Worm (Caenorhabditis elegans): Measurements from ENCODE around the gene nsph-4.2.
"Not testable (repeated sequence)": the region's sequence is repeated elsewhere in the genome, so short reads cannot be mapped to it uniquely, and the experiment has no call there.

nsph-4.2 gene

ce11 chrIV:5256731-5257130 lies 38.1 kb downstream of the nsph-4.2 start, which contains the start of gene F36H12.9:
Gene F36H12.9, plus strand, starts transcription at chrIV:5257031.
- TF ChIP-seq R02D3.7 (tag; optimal IDR thresholded peaks at IDR 0.05); mbf-1 (tag; optimal IDR thresholded peaks at IDR 0.05); sma-9 (GFP tag; optimal IDR thresholded peaks at IDR 0.05); sma-9 (tag; optimal IDR thresholded peaks at IDR 0.05): not testable (repeated sequence)

DNA sequence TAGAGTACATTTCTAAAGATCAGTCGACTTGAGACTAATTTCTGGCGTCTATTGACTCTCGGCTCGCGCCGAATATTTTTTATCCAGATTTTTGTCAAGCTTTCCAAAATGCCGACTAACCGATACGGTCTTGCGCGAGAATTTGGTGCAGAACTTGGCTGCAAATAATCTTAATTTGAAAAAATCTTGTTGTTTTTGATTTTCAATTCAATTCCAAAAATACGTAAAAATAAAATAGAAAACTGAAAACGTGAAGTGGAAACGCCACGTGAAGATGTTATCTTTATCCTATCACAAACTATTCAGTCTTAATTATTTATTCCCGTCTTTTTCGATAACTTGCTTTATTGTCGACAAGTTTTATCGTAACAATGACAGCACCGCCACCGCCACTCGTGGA lies 39.8 kb downstream of the nsph-4.2 start, which contains the start of gene ttbk-2.1:
Gene ttbk-2.1 (plus strand): TSS at position 301 of the 400 bp plus-strand sequence.
- not testable (repeated sequence) for TF ChIP-seq snpc-4 (tag; optimal IDR thresholded peaks at IDR 0.05); R02D3.7 (tag; optimal IDR thresholded peaks at IDR 0.05); lin-13 (GFP tag; optimal IDR thresholded peaks at IDR 0.05)

ce11 chrIV:5260289-5260688 lies 41.7 kb downstream of the nsph-4.2 start, which contains the start of gene msp-19:
Gene msp-19, plus strand, starts transcription at chrIV:5260589.
- not testable (repeated sequence) for TF ChIP-seq snpc-4 (tag; optimal IDR thresholded peaks at IDR 0.05); sma-9 (GFP tag; optimal IDR thresholded peaks at IDR 0.05); sma-9 (tag; optimal IDR thresholded peaks at IDR 0.05); lin-13 (GFP tag; optimal IDR thresholded peaks at IDR 0.05)

ce11 chrIV:5264700-5265210 lies 46.2 kb downstream of the nsph-4.2 start:
- TF ChIP-seq snpc-4 (tag; optimal IDR thresholded peaks at IDR 0.05), result peak; percentile 68
- TF ChIP-seq ama-1 (optimal IDR thresholded peaks at IDR 0.05), result peak; percentile 61

DNA sequence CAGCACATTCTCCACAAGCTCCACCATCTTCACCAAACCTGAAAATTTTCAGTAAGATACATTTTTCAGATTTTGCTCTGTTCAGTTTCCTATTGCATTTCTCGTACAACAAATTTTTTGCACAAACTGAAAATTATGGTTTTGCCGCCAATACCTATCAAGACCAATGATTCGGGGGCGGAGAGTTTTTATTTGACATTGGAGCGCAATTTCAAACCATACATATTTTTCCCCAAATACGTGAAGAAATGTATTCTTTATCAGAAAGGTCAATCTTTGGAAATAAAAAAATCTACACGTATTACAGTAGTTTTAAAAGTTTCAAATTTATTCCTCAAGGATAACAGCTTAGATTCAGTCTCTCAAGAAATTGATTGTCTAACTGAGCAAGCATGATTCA lies 47.9 kb downstream of the nsph-4.2 start, which contains the start of gene F36H12.5:
Gene F36H12.5 (plus strand): TSS at position 301 of the 400 bp plus-strand sequence.
- TF ChIP-seq nhr-129 (tag; optimal IDR thresholded peaks at IDR 0.05), result no peak

- TF ChIP-seq crh-2 (tag; optimal IDR thresholded peaks at IDR 0.05), result no peak
- TF ChIP-seq lin-11 (tag; optimal IDR thresholded peaks at IDR 0.05), result no peak
- no peak for TF ChIP-seq lin-13 (GFP tag; optimal IDR thresholded peaks at IDR 0.05)
These were observed 50.2 kb downstream of the nsph-4.2 start, which contains the start of gene F36H12.4 for ce11 chrIV:5268803-5269202. Gene F36H12.4, plus strand, starts transcription at chrIV:5269103.
